Worm (Caenorhabditis elegans) whole organism, young adult: ENCODE results near the gene nas-6.

ENCODE experiments used
- K12H6.12 ChIP-seq: fragments of 200-800 bp; sonication (Bioruptor generic); optimal IDR thresholded peaks from 2 replicates; lab custom pipeline; 2018; ENCODE audit warnings: mild to moderate bottlenecking, missing genetic modification characterization, missing compliant biosample characterization
- Y67H2A.10 ChIP-seq: fragments of 200-800 bp; sonication (Bioruptor generic); conservative IDR thresholded peaks from 2 replicates; pipeline ENCODE4 v1.3.6; 2022; ENCODE audit warnings: missing genetic modification reagents, missing genetic modification characterization, missing compliant biosample characterization
- dox-1 ChIP-seq: fragments of 200-800 bp; sonication (Bioruptor generic); IDR thresholded peaks from 2 replicates; pipeline ENCODE4 v1.3.6; 2022; ENCODE audit warnings: missing genetic modification reagents, missing genetic modification characterization, missing compliant biosample characterization
- hrde-1 ChIP-seq: sonication (generic microtip); optimal IDR thresholded peaks from 2 replicates; lab custom pipeline; 2016; ENCODE audit warnings: missing genetic modification characterization, mild to moderate bottlenecking, missing compliant biosample characterization, moderate library complexity, missing genotype, missing genetic modification reagents, borderline replicate concordance
- let-607 ChIP-seq, 2 experiments: fragments of 200-800 bp in 1 of 2; sonication (Bioruptor generic) in 1 of 2; sonication (generic microtip) in 1 of 2; optimal IDR thresholded peaks; 2 replicates each; lab custom pipeline; 2016 to 2018; ENCODE audit warnings: mild to moderate bottlenecking in 2 of 2, missing compliant biosample characterization in 2 of 2, missing genetic modification characterization in 2 of 2, moderate library complexity in 2 of 2, missing genotype in 1 of 2
- repo-1 ChIP-seq: sonication (generic microtip); optimal IDR thresholded peaks from 2 replicates; lab custom pipeline; 2017; ENCODE audit warnings: mild to moderate bottlenecking, missing genetic modification characterization, missing compliant biosample characterization
- snpc-4 ChIP-seq, 5 experiments: fragments of 150-350 bp in 1 of 5; sonication (generic microtip) in 4 of 5; optimal IDR thresholded peaks; 2 replicates each; lab custom pipeline; 2014 to 2018; ENCODE audit warnings: missing genetic modification characterization in 5 of 5, missing biosample characterization in 3 of 5, antibody characterized with exemption in 2 of 5, mild to moderate bottlenecking in 2 of 5, missing compliant biosample characterization in 2 of 5, missing genotype in 2 of 5, moderate library complexity in 2 of 5, missing genetic modification reagents in 1 of 5
- somi-1 ChIP-seq: fragments of 200-800 bp; sonication (Bioruptor generic); optimal IDR thresholded peaks from 2 replicates; lab custom pipeline; 2018; ENCODE audit warnings: mild to moderate bottlenecking, missing genetic modification characterization, missing compliant biosample characterization
- ztf-6 ChIP-seq: fragments of 200-800 bp; sonication (Bioruptor generic); IDR thresholded peaks from 2 replicates; pipeline ENCODE4 v1.3.6; 2022; ENCODE audit warnings: missing genetic modification reagents, missing genetic modification characterization, missing compliant biosample characterization

ce11 chrIV:17461222-17461707 lies 29.3 kb downstream of the nas-6 start, which contains the start of gene rif-1.1:
- TF ChIP-seq snpc-4 (GFP tag; optimal IDR thresholded peaks at IDR 0.05; lab: Kevin White, UChicago), result peak; percentile 67
- TF ChIP-seq snpc-4 (tag; optimal IDR thresholded peaks at IDR 0.05; lab: Kevin White, UChicago), result peak in 3 of 4 experiments; percentile 54 to 89 (median 82)
- no peak for TF ChIP-seq K12H6.12
- no peak for TF ChIP-seq hrde-1 (tag; lab: Kevin White, UChicago)
- TF ChIP-seq let-607 (tag; optimal IDR thresholded peaks at IDR 0.05; lab: Kevin White, UChicago), result no peak
- TF ChIP-seq repo-1, result no peak
- TF ChIP-seq Y67H2A.10 (GFP tag; lab: Robert Waterston, UW), result no peak
- TF ChIP-seq somi-1 (GFP tag; lab: Kevin White, UChicago), result no peak
- TF ChIP-seq ztf-6 (GFP tag; lab: Robert Waterston, UW), result no peak
- peak; percentile 84 for TF ChIP-seq dox-1 (GFP tag; lab: Robert Waterston, UW)
